Fruit fly (Drosophila melanogaster): ENCODE results near the gene CG14325.

CG14325 gene

dm6 chr3R:17591831-17592230 lies 35.1 kb upstream of the CG14325 start (continued):
- no peak for TF ChIP-seq CG15601 (tag; optimal IDR thresholded peaks at IDR 0.05)
- TF ChIP-seq scrt (GFP tag; optimal IDR thresholded peaks at IDR 0.05), result no peak
- TF ChIP-seq Kr (GFP tag; optimal IDR thresholded peaks at IDR 0.05), result no peak
- TF ChIP-seq Sry-β (GFP tag; optimal IDR thresholded peaks at IDR 0.05), result no peak
- peak; percentile 49 for TF ChIP-seq gem (tag; optimal IDR thresholded peaks at IDR 0.05)
- TF ChIP-seq CG12104 (GFP tag; optimal IDR thresholded peaks at IDR 0.05), result no peak
- no peak for TF ChIP-seq Max (GFP tag; optimal IDR thresholded peaks at IDR 0.05)
- TF ChIP-seq Lpt (GFP tag; optimal IDR thresholded peaks at IDR 0.05), result no peak
- peak in 1 of 3 experiments; percentile 16 for TF ChIP-seq lola (GFP tag; optimal IDR thresholded peaks at IDR 0.05)
- TF ChIP-seq CG6254 (GFP tag; optimal IDR thresholded peaks at IDR 0.05), result no peak
- TF ChIP-seq Bdp1 (GFP tag; optimal IDR thresholded peaks at IDR 0.05), result no peak
- TF ChIP-seq Nf-YA (GFP tag; IDR thresholded peaks at IDR 0.05), result no peak
- TF ChIP-seq CG10462 (GFP tag; optimal IDR thresholded peaks at IDR 0.05), result no peak
- no peak for TF ChIP-seq crc (GFP tag; optimal IDR thresholded peaks at IDR 0.05)
- TF ChIP-seq CG4617 (GFP tag; optimal IDR thresholded peaks at IDR 0.05; ENCODE audit: borderline replicate concordance), result no peak
- TF ChIP-seq CG2889 (GFP tag; IDR thresholded peaks at IDR 0.05), result no peak
- no peak for TF ChIP-seq zfh2 (GFP tag; optimal IDR thresholded peaks at IDR 0.05)
- TF ChIP-seq NK7.1 (GFP tag; optimal IDR thresholded peaks at IDR 0.05), result no peak
- no peak for TF ChIP-seq CG17568 (GFP tag; optimal IDR thresholded peaks at IDR 0.05)
- TF ChIP-seq Dbx (GFP tag; IDR thresholded peaks at IDR 0.05), result no peak
- TF ChIP-seq CG12236 (GFP tag; optimal IDR thresholded peaks at IDR 0.05), result no peak
- TF ChIP-seq ERR (GFP tag; optimal IDR thresholded peaks at IDR 0.05), result no peak
- TF ChIP-seq CG11560 (tag; IDR thresholded peaks at IDR 0.05), result no peak
- TF ChIP-seq CG7372 (GFP tag; IDR thresholded peaks at IDR 0.05), result no peak
- TF ChIP-seq CG9727 (GFP tag; optimal IDR thresholded peaks at IDR 0.05), result peak; percentile 16
- TF ChIP-seq gt (GFP tag; IDR thresholded peaks at IDR 0.05), result no peak
- no peak for TF ChIP-seq sens-2 (GFP tag; IDR thresholded peaks at IDR 0.05)
- no peak for TF ChIP-seq HHEX (GFP tag; optimal IDR thresholded peaks at IDR 0.05)
- TF ChIP-seq corto (GFP tag; optimal IDR thresholded peaks at IDR 0.05), result no peak
- TF ChIP-seq CG13894 (tag; optimal IDR thresholded peaks at IDR 0.05), result no peak
- no peak for TF ChIP-seq gcm (GFP tag; optimal IDR thresholded peaks at IDR 0.05)
- TF ChIP-seq vnd (GFP tag; IDR thresholded peaks at IDR 0.05; ENCODE audit: partially characterized antibody), result no peak
- no peak for TF ChIP-seq Usf (GFP tag; optimal IDR thresholded peaks at IDR 0.05)
- TF ChIP-seq sisA (GFP tag; IDR thresholded peaks at IDR 0.05), result 0 out of 2 replicates have a peak, but pooled peaks have one; percentile 19
- TF ChIP-seq unpg (GFP tag; optimal IDR thresholded peaks at IDR 0.05), result no peak
- TF ChIP-seq CG6175 (GFP tag; IDR thresholded peaks at IDR 0.05), result no peak
- no peak for TF ChIP-seq CG5245 (GFP tag; optimal IDR thresholded peaks at IDR 0.05)
- TF ChIP-seq CG34224 (GFP tag; IDR thresholded peaks at IDR 0.05; ENCODE audit: partially characterized antibody), result no peak
- peak; percentile 42 for TF ChIP-seq dmrt11E (tag; optimal IDR thresholded peaks at IDR 0.05)
- TF ChIP-seq CG13287 (GFP tag; IDR thresholded peaks at IDR 0.05; ENCODE audit: partially characterized antibody), result no peak
- peak; percentile 48 for TF ChIP-seq phol (tag; optimal IDR thresholded peaks at IDR 0.05)
- TF ChIP-seq CG11695 (GFP tag; IDR thresholded peaks at IDR 0.05), result no peak
- TF ChIP-seq CG2116 (GFP tag; optimal IDR thresholded peaks at IDR 0.05), result no peak
- TF ChIP-seq CG2678 (tag; optimal IDR thresholded peaks at IDR 0.05), result no peak
- TF ChIP-seq nau (GFP tag; optimal IDR thresholded peaks at IDR 0.05), result no peak
- TF ChIP-seq CG7839 (tag; optimal IDR thresholded peaks at IDR 0.05), result peak; percentile 31
- no peak for TF ChIP-seq CG18599 (GFP tag; optimal IDR thresholded peaks at IDR 0.05)
- TF ChIP-seq CG3838 (GFP tag; optimal IDR thresholded peaks at IDR 0.05), result no peak
- TF ChIP-seq CG6689 (GFP tag; IDR thresholded peaks at IDR 0.05), result no peak
- no peak for TF ChIP-seq cg (GFP tag; optimal IDR thresholded peaks at IDR 0.05)
- TF ChIP-seq Dp (GFP tag; optimal IDR thresholded peaks at IDR 0.05), result no peak
